Fruit fly (Drosophila melanogaster) whole organism, embryonic: ENCODE measurements around the gene CG13315.

Source experiments
- C15 ChIP-seq: fragments of 200-800 bp; sonication (Bioruptor generic); IDR thresholded peaks from 3 replicates; pipeline ENCODE4 v1.3.6; 2022; ENCODE audit warnings: missing biosample characterization, missing genetic modification characterization
- CG10209 ChIP-seq: fragments of 200-800 bp; sonication (Bioruptor generic); optimal IDR thresholded peaks from 3 replicates; lab custom pipeline; 2017; ENCODE audit warnings: missing biosample characterization, mild to moderate bottlenecking, missing genetic modification characterization, missing genetic modification reagents
- CG10267 ChIP-seq: fragments of 200-800 bp; sonication (Bioruptor generic); optimal IDR thresholded peaks from 2 replicates; lab custom pipeline; 2018; ENCODE audit warnings: missing biosample characterization, mild to moderate bottlenecking, missing genetic modification characterization, moderate library complexity
- CG12104 ChIP-seq: fragments of 200-800 bp; sonication (Bioruptor generic); optimal IDR thresholded peaks from 3 replicates; lab custom pipeline; 2016; ENCODE audit warnings: missing biosample characterization, missing genetic modification characterization
- CG1233 ChIP-seq: fragments of 200-800 bp; sonication (Bioruptor generic); optimal IDR thresholded peaks from 4 replicates; lab custom pipeline; 2018; ENCODE audit warnings: missing biosample characterization, mild to moderate bottlenecking, missing genetic modification characterization
- CG12659 ChIP-seq: fragments of 200-800 bp; sonication (Bioruptor generic); optimal IDR thresholded peaks from 3 replicates; lab custom pipeline; 2017; ENCODE audit warnings: mild to moderate bottlenecking, missing biosample characterization, missing genetic modification reagents, missing genetic modification characterization
- CG13296 ChIP-seq: fragments of 200-800 bp; sonication (Bioruptor generic); optimal IDR thresholded peaks from 3 replicates; lab custom pipeline; 2018; ENCODE audit warnings: missing biosample characterization, mild to moderate bottlenecking, missing genetic modification characterization
- CG15073 ChIP-seq: fragments of 200-800 bp; sonication (Bioruptor generic); optimal IDR thresholded peaks from 2 replicates; lab custom pipeline; 2016; ENCODE audit warnings: missing biosample characterization, missing genetic modification characterization
- CG1647 ChIP-seq: fragments of 200-800 bp; sonication (Bioruptor generic); optimal IDR thresholded peaks from 3 replicates; lab custom pipeline; 2016; ENCODE audit warnings: missing biosample characterization, missing genetic modification characterization
- CG16779 ChIP-seq: fragments of 200-800 bp; sonication (Bioruptor generic); IDR thresholded peaks from 2 replicates; pipeline ENCODE4 v1.3.6; 2022; ENCODE audit warnings: missing biosample characterization, missing genetic modification characterization
- CG17385 ChIP-seq: fragments of 200-800 bp; sonication (Bioruptor generic); optimal IDR thresholded peaks from 3 replicates; lab custom pipeline; 2018; ENCODE audit warnings: missing biosample characterization, mild to moderate bottlenecking, missing genetic modification characterization
- CG17912 ChIP-seq: fragments of 200-800 bp; sonication (Bioruptor generic); optimal IDR thresholded peaks from 2 replicates; lab custom pipeline; 2018; ENCODE audit warnings: missing biosample characterization, mild to moderate bottlenecking, missing genetic modification characterization
- CG1832 ChIP-seq: fragments of 200-800 bp; sonication (Bioruptor generic); optimal IDR thresholded peaks from 2 replicates; lab custom pipeline; 2017; ENCODE audit warnings: missing biosample characterization, mild to moderate bottlenecking, missing genetic modification characterization, inconsistent platforms
- CG18476 ChIP-seq: fragments of 200-800 bp; sonication (Bioruptor generic); optimal IDR thresholded peaks from 2 replicates; lab custom pipeline; 2016; ENCODE audit warnings: missing biosample characterization, mild to moderate bottlenecking, missing genetic modification characterization
- CG18764 ChIP-seq: fragments of 200-800 bp; sonication (Bioruptor generic); optimal IDR thresholded peaks from 3 replicates; lab custom pipeline; 2016; ENCODE audit warnings: missing biosample characterization, missing genetic modification characterization
- CG2875 ChIP-seq: fragments of 200-800 bp; sonication (Bioruptor generic); optimal IDR thresholded peaks from 2 replicates; lab custom pipeline; 2017; ENCODE audit warnings: missing biosample characterization, mild to moderate bottlenecking, missing genetic modification characterization, missing genetic modification reagents
- CG30431 ChIP-seq: fragments of 200-800 bp; sonication (Bioruptor generic); optimal IDR thresholded peaks from 2 replicates; lab custom pipeline; 2017; ENCODE audit warnings: missing biosample characterization, missing genetic modification characterization
- CG4707 ChIP-seq: fragments of 200-800 bp; sonication (Bioruptor generic); optimal IDR thresholded peaks from 2 replicates; lab custom pipeline; 2018; ENCODE audit warnings: missing biosample characterization, mild to moderate bottlenecking, missing genetic modification characterization, moderate library complexity
- CG4730 ChIP-seq: fragments of 200-800 bp; sonication (Bioruptor generic); IDR thresholded peaks from 2 replicates; pipeline ENCODE4 v1.3.6; 2022; ENCODE audit warnings: missing biosample characterization, missing genetic modification characterization
- CG6254 ChIP-seq: fragments of 200-800 bp; sonication (Bioruptor generic); optimal IDR thresholded peaks from 3 replicates; lab custom pipeline; 2017; ENCODE audit warnings: mild to moderate bottlenecking, missing biosample characterization, missing genetic modification reagents, missing genetic modification characterization
- CG8281 ChIP-seq: fragments of 200-800 bp; sonication (Bioruptor generic); optimal IDR thresholded peaks from 2 replicates; lab custom pipeline; 2018; ENCODE audit warnings: missing biosample characterization, mild to moderate bottlenecking, missing genetic modification characterization, moderate library complexity
- Dad ChIP-seq: fragments of 200-800 bp; sonication (Bioruptor generic); optimal IDR thresholded peaks from 3 replicates; lab custom pipeline; 2016; ENCODE audit warnings: missing biosample characterization, missing genetic modification characterization
- Deaf1 ChIP-seq: fragments of 200-800 bp; optimal IDR thresholded peaks from 3 replicates; lab custom pipeline; 2019; ENCODE audit warnings: missing biosample characterization, mild to moderate bottlenecking, missing genetic modification characterization, moderate library complexity
- Dfd ChIP-seq, 2 experiments: fragments of >200 bp; optimal IDR thresholded peaks; 2 replicates each; lab custom pipeline; 2017; ENCODE audit warnings: missing biosample characterization in 2 of 2, missing genetic modification characterization in 2 of 2
- Fer2 ChIP-seq: fragments of 200-800 bp; sonication (Bioruptor generic); optimal IDR thresholded peaks from 2 replicates; lab custom pipeline; 2018; ENCODE audit warnings: missing biosample characterization, mild to moderate bottlenecking, missing genetic modification characterization, moderate library complexity
- GATAe ChIP-seq: fragments of 200-800 bp; sonication (Bioruptor generic); conservative IDR thresholded peaks from 2 replicates; pipeline ENCODE4 v1.3.6; 2022; ENCODE audit warnings: missing biosample characterization, missing genetic modification characterization
- H15 ChIP-seq: fragments of 200-800 bp; sonication (Bioruptor generic); IDR thresholded peaks from 3 replicates; pipeline ENCODE4 v1.3.6; 2022; ENCODE audit warnings: missing biosample characterization, missing genetic modification characterization
- Hmx ChIP-seq: fragments of 200-800 bp; sonication (Bioruptor generic); optimal IDR thresholded peaks from 2 replicates; lab custom pipeline; 2016; ENCODE audit warnings: missing biosample characterization, missing genetic modification characterization
- Scr ChIP-seq: fragments of 200-800 bp; sonication (Bioruptor generic); IDR thresholded peaks from 2 replicates; pipeline ENCODE4 v1.3.6; 2022; ENCODE audit warnings: missing biosample characterization, missing genetic modification characterization; ENCODE audit not compliant: partially characterized antibody
- Stat92E ChIP-seq, 3 experiments: fragments of >200 bp in 2 of 3; fragments of 200-800 bp in 1 of 3; sonication (Bioruptor generic) in 1 of 3; optimal IDR thresholded peaks; 2 replicates each; lab custom pipeline; 2017 to 2019; ENCODE audit warnings: missing biosample characterization in 3 of 3, missing genetic modification characterization in 3 of 3, mild to moderate bottlenecking in 1 of 3, moderate library complexity in 1 of 3
- Trl ChIP-seq, 3 experiments: fragments of >200 bp in 2 of 3; fragments of 200-800 bp in 1 of 3; sonication (Bioruptor generic) in 1 of 3; optimal IDR thresholded peaks; 2 replicates in 1 of 3; 3 replicates in 2 of 3; lab custom pipeline; 2016 to 2017; ENCODE audit warnings: missing biosample characterization in 1 of 3, missing genetic modification characterization in 1 of 3
- Vsx1 ChIP-seq: fragments of 200-800 bp; sonication (Bioruptor generic); optimal IDR thresholded peaks from 2 replicates; lab custom pipeline; 2017; ENCODE audit warnings: missing biosample characterization, mild to moderate bottlenecking, missing genetic modification characterization, missing genetic modification reagents
- Xbp1 ChIP-seq: fragments of 200-800 bp; sonication (Bioruptor generic); optimal IDR thresholded peaks from 3 replicates; lab custom pipeline; 2016; ENCODE audit warnings: missing biosample characterization, mild to moderate bottlenecking, missing genetic modification characterization
- YL-1 ChIP-seq: fragments of 200-800 bp; sonication (Bioruptor generic); optimal IDR thresholded peaks from 3 replicates; lab custom pipeline; 2017; ENCODE audit warnings: missing biosample characterization, mild to moderate bottlenecking, missing genetic modification characterization
- abd-A ChIP-seq: fragments of 200-800 bp; sonication (Bioruptor generic); optimal IDR thresholded peaks from 3 replicates; lab custom pipeline; 2019; ENCODE audit warnings: missing biosample characterization, mild to moderate bottlenecking, missing genetic modification characterization, moderate library complexity
- bsh ChIP-seq, 2 experiments: fragments of 200-800 bp; sonication (Bioruptor generic); optimal IDR thresholded peaks; 2 replicates each; lab custom pipeline; 2017 to 2018; ENCODE audit warnings: mild to moderate bottlenecking in 2 of 2, missing biosample characterization in 2 of 2, missing genetic modification characterization in 2 of 2, moderate library complexity in 1 of 2
- cas ChIP-seq: fragments of 200-800 bp; sonication (Bioruptor generic); IDR thresholded peaks from 2 replicates; pipeline ENCODE4 v1.3.6; 2022; ENCODE audit warnings: missing biosample characterization, missing genetic modification characterization
- caup ChIP-seq: fragments of 200-800 bp; sonication (Bioruptor generic); optimal IDR thresholded peaks from 3 replicates; lab custom pipeline; 2017; ENCODE audit warnings: missing biosample characterization, mild to moderate bottlenecking, missing genetic modification characterization, moderate library complexity; ENCODE audit not compliant: severe bottlenecking
- danr ChIP-seq: fragments of 200-800 bp; sonication (Bioruptor generic); IDR thresholded peaks from 2 replicates; pipeline ENCODE4 v1.3.6; 2022; ENCODE audit warnings: missing biosample characterization, missing genetic modification characterization
- disco-r ChIP-seq: fragments of 200-800 bp; sonication (Bioruptor generic); optimal IDR thresholded peaks from 2 replicates; lab custom pipeline; 2016; ENCODE audit warnings: missing biosample characterization, missing genetic modification characterization
- ems ChIP-seq: fragments of 200-800 bp; sonication (Bioruptor generic); optimal IDR thresholded peaks from 3 replicates; lab custom pipeline; 2016; ENCODE audit warnings: missing biosample characterization, missing genetic modification characterization
- hth ChIP-seq: fragments of >200 bp; optimal IDR thresholded peaks from 2 replicates; lab custom pipeline; 2017; ENCODE audit warnings: inconsistent platforms
- lola ChIP-seq, 3 experiments: fragments of >200 bp in 2 of 3; fragments of 200-800 bp in 1 of 3; sonication (Bioruptor generic) in 1 of 3; optimal IDR thresholded peaks; 2 replicates each; lab custom pipeline; 2017 to 2019; ENCODE audit warnings: missing biosample characterization in 3 of 3, missing genetic modification characterization in 3 of 3, mild to moderate bottlenecking in 1 of 3, moderate library complexity in 1 of 3
- otp ChIP-seq: fragments of 200-800 bp; sonication (Bioruptor generic); IDR thresholded peaks from 3 replicates; pipeline ENCODE4, ENCODE4 v1.3.6; 2022; ENCODE audit warnings: missing biosample characterization, missing genetic modification characterization
- rib ChIP-seq: fragments of 200-800 bp; sonication (Bioruptor generic); IDR thresholded peaks from 2 replicates; pipeline ENCODE4 v1.3.6; 2022; ENCODE audit warnings: missing biosample characterization, missing genetic modification characterization
- sens ChIP-seq: fragments of 200-800 bp; sonication (Bioruptor generic); peaks from one replicate; lab custom pipeline; 2016; ENCODE audit warnings: missing biosample characterization, missing genetic modification characterization
- stc ChIP-seq: fragments of 200-800 bp; sonication (Bioruptor generic); IDR thresholded peaks from 2 replicates; pipeline ENCODE4 v1.3.6; 2022; ENCODE audit warnings: missing biosample characterization, missing genetic modification characterization
- tx ChIP-seq: fragments of 200-800 bp; sonication (Bioruptor generic); optimal IDR thresholded peaks from 2 replicates; lab custom pipeline; 2016; ENCODE audit warnings: missing biosample characterization, missing genetic modification characterization

CG13315 gene

dm6 chr3L:9057429-9058088 is 39.1 kb upstream of the CG13315 start (continued):
- TF ChIP-seq CG18476 (GFP tag; lab: Kevin White, UChicago): peak; percentile 83
- TF ChIP-seq CG8281: peak; percentile 71
- TF ChIP-seq Stat92E (GFP tag; optimal IDR thresholded peaks at IDR 0.05; lab: Kevin White, UChicago): peak in 1 of 3 experiments; percentile 72
- peak; percentile 70; the same call in 2 of the 3 replicates for TF ChIP-seq otp (GFP tag; lab: Robert Waterston, UW)
- peak; percentile 95 for TF ChIP-seq sens (GFP tag; lab: Kevin White, UChicago)
- peak in 1 of 3 experiments; percentile 90 for TF ChIP-seq lola (GFP tag; optimal IDR thresholded peaks at IDR 0.05; lab: Kevin White, UChicago)
- peak; percentile 36 for TF ChIP-seq CG17912 (GFP tag; lab: Kevin White, UChicago)
- TF ChIP-seq H15: peak; percentile 84
- peak; percentile 66 for TF ChIP-seq Vsx1 (GFP tag; lab: Kevin White, UChicago)
- no peak for TF ChIP-seq Dfd (GFP tag; optimal IDR thresholded peaks at IDR 0.05; lab: Kevin White, UChicago)
- TF ChIP-seq YL-1 (GFP tag; lab: Kevin White, UChicago): peak; percentile 73
- TF ChIP-seq CG1233 (GFP tag; lab: Kevin White, UChicago): peak; percentile 87
- peak; percentile 89 for TF ChIP-seq CG17385
- TF ChIP-seq CG16779: 0 out of 2 replicates have a peak, but pooled peaks have one; percentile 66
- TF ChIP-seq CG6254 (GFP tag; lab: Kevin White, UChicago): peak; percentile 68
- peak; percentile 93 for TF ChIP-seq CG12659 (GFP tag; lab: Kevin White, UChicago)
- TF ChIP-seq GATAe (GFP tag; lab: Robert Waterston, UW): peak; percentile 56; the same call in 1 of the 2 replicates
- peak; percentile 90 for TF ChIP-seq CG10209 (GFP tag; lab: Kevin White, UChicago)
- peak; percentile 92 for TF ChIP-seq caup (GFP tag; lab: Kevin White, UChicago)
- TF ChIP-seq ems (GFP tag; lab: Kevin White, UChicago): peak; percentile 65
- TF ChIP-seq CG4730 (GFP tag; lab: Robert Waterston, UW): peak; percentile 83
- TF ChIP-seq hth (lab: Kevin White, UChicago): no peak
- TF ChIP-seq danr: peak; percentile 86
- TF ChIP-seq Xbp1 (GFP tag; lab: Kevin White, UChicago): peak; percentile 90
- peak; percentile 79 for TF ChIP-seq cas (GFP tag; lab: Robert Waterston, UW)
- no peak for TF ChIP-seq tx
- peak; percentile 84 for TF ChIP-seq stc (GFP tag; lab: Robert Waterston, UW)
- peak; percentile 56 for TF ChIP-seq Dad (GFP tag; lab: Kevin White, UChicago)
- TF ChIP-seq CG4707 (GFP tag; lab: Kevin White, UChicago): peak; percentile 75
- peak; percentile 89 for TF ChIP-seq CG12104 (GFP tag; lab: Kevin White, UChicago)
- TF ChIP-seq CG30431 (GFP tag; lab: Kevin White, UChicago): peak; percentile 69
- TF ChIP-seq Trl (optimal IDR thresholded peaks at IDR 0.05; lab: Kevin White, UChicago): no peak
- peak; percentile 17 for TF ChIP-seq Trl (GFP tag; optimal IDR thresholded peaks at IDR 0.05; lab: Kevin White, UChicago)
- TF ChIP-seq disco-r: no peak
- TF ChIP-seq Hmx: peak; percentile 17
- TF ChIP-seq CG15073 (GFP tag; lab: Kevin White, UChicago): peak; percentile 39
- peak; percentile 74 for TF ChIP-seq CG1647
- TF ChIP-seq CG18764: peak; percentile 74
- TF ChIP-seq bsh (GFP tag; optimal IDR thresholded peaks at IDR 0.05; lab: Kevin White, UChicago): peak; percentile 94 to 95
- TF ChIP-seq Deaf1: peak; percentile 78
- peak; percentile 88 for TF ChIP-seq Fer2 (tag; lab: Kevin White, UChicago)
- TF ChIP-seq CG2875 (GFP tag; lab: Kevin White, UChicago): peak; percentile 74
- TF ChIP-seq CG13296 (GFP tag; lab: Kevin White, UChicago): peak; percentile 91
- TF ChIP-seq Scr (GFP tag; lab: Robert Waterston, UW): no peak
- TF ChIP-seq CG1832 (GFP tag; lab: Kevin White, UChicago): no peak
- TF ChIP-seq CG10267: peak; percentile 87
- TF ChIP-seq abd-A (tag; lab: Kevin White, UChicago): peak; percentile 81
- TF ChIP-seq rib: peak; percentile 85
- peak; percentile 69; the same call in 2 of the 3 replicates for TF ChIP-seq C15 (GFP tag; lab: Robert Waterston, UW)
